Worm (Caenorhabditis elegans) whole organism, young adult: ENCODE data around the gene F41G3.21.

ENCODE experiments used
- B0019.2 ChIP-seq: fragments of 200-800 bp; sonication (Bioruptor generic); conservative IDR thresholded peaks from 2 replicates; pipeline ENCODE4 v1.3.6; 2022; ENCODE audit warnings: missing genetic modification reagents, missing genetic modification characterization, missing compliant biosample characterization
- B0261.1 ChIP-seq: sonication (generic microtip); optimal IDR thresholded peaks from 2 replicates; lab custom pipeline; 2016; ENCODE audit warnings: mild to moderate bottlenecking, missing genetic modification characterization, moderate library complexity, missing compliant biosample characterization
- B0336.3 ChIP-seq: fragments of 200-800 bp; sonication (Bioruptor generic); IDR thresholded peaks from 2 replicates; pipeline ENCODE4 v1.3.6; 2022; ENCODE audit warnings: missing genetic modification characterization, missing compliant biosample characterization
- F23B12.7 ChIP-seq: sonication (generic microtip); optimal IDR thresholded peaks from 2 replicates; lab custom pipeline; 2017; ENCODE audit warnings: missing genetic modification characterization, mild to moderate bottlenecking, missing compliant biosample characterization, antibody characterized with exemption, moderate library complexity; ENCODE audit not compliant: insufficient read depth
- F49E8.2 ChIP-seq: sonication (generic microtip); optimal IDR thresholded peaks from 3 replicates; lab custom pipeline; 2017; ENCODE audit warnings: missing genetic modification characterization, mild to moderate bottlenecking, missing compliant biosample characterization, antibody characterized with exemption, moderate library complexity; ENCODE audit not compliant: insufficient read depth
- F57C9.4 ChIP-seq: sonication (generic microtip); optimal IDR thresholded peaks from 2 replicates; lab custom pipeline; 2017; ENCODE audit warnings: mild to moderate bottlenecking, missing genetic modification characterization, missing compliant biosample characterization
- K11D2.4 ChIP-seq: fragments of 200-800 bp; sonication (Bioruptor generic); IDR thresholded peaks from 2 replicates; pipeline ENCODE4 v1.3.6; 2022; ENCODE audit warnings: missing genetic modification reagents, missing genetic modification characterization, missing compliant biosample characterization
- Y53F4B.3 ChIP-seq: fragments of 200-800 bp; sonication (Bioruptor generic); IDR thresholded peaks from 2 replicates; pipeline ENCODE4 v1.3.6; 2022; ENCODE audit warnings: missing genetic modification reagents, missing genetic modification characterization, missing compliant biosample characterization
- Y95B8A.8 ChIP-seq: fragments of 200-800 bp; sonication (Bioruptor generic); IDR thresholded peaks from 2 replicates; pipeline ENCODE4 v1.3.6; 2022; ENCODE audit warnings: missing genetic modification reagents, missing genetic modification characterization, missing compliant biosample characterization
- ZK185.1 ChIP-seq: sonication (generic microtip); optimal IDR thresholded peaks from 2 replicates; lab custom pipeline; 2016; ENCODE audit warnings: mild to moderate bottlenecking, missing genetic modification characterization, missing compliant biosample characterization; ENCODE audit not compliant: poor library complexity, severe bottlenecking
- akir-1 ChIP-seq: fragments of 200-800 bp; sonication (Bioruptor generic); optimal IDR thresholded peaks from 2 replicates; lab custom pipeline; 2018; ENCODE audit warnings: mild to moderate bottlenecking, missing genetic modification characterization, moderate library complexity, missing compliant biosample characterization
- atf-7 ChIP-seq: sonication (generic microtip); optimal IDR thresholded peaks from 2 replicates; lab custom pipeline; 2017; ENCODE audit warnings: mild to moderate bottlenecking, missing genetic modification characterization, missing compliant biosample characterization
- attf-3 ChIP-seq: fragments of 200-800 bp; sonication (Bioruptor generic); conservative IDR thresholded peaks from 2 replicates; pipeline ENCODE4 v1.3.6; 2022; ENCODE audit warnings: missing genetic modification reagents, missing genetic modification characterization, missing compliant biosample characterization
- attf-5 ChIP-seq: fragments of 200-800 bp; sonication (Bioruptor generic); optimal IDR thresholded peaks from 2 replicates; lab custom pipeline; 2018; ENCODE audit warnings: mild to moderate bottlenecking, missing genetic modification characterization, missing compliant biosample characterization
- cebp-1 ChIP-seq, 2 experiments: fragments of 200-800 bp in 1 of 2; sonication (Bioruptor generic) in 1 of 2; sonication (generic microtip) in 1 of 2; IDR thresholded peaks in 1 of 2; optimal IDR thresholded peaks in 1 of 2; 2 replicates each; pipeline versions ENCODE4 v1.3.6 to Lab custom; 2017 to 2022; ENCODE audit warnings: missing compliant biosample characterization in 2 of 2, missing genetic modification characterization in 2 of 2, mild to moderate bottlenecking in 1 of 2, missing genetic modification reagents in 1 of 2, moderate library complexity in 1 of 2
- ceh-27 ChIP-seq: fragments of 200-800 bp; sonication (Bioruptor generic); optimal IDR thresholded peaks from 2 replicates; lab custom pipeline; 2018; ENCODE audit warnings: mild to moderate bottlenecking, missing genetic modification characterization, moderate library complexity, missing compliant biosample characterization
- ceh-79 ChIP-seq: sonication (generic microtip); optimal IDR thresholded peaks from 2 replicates; lab custom pipeline; 2017; ENCODE audit warnings: mild to moderate bottlenecking, missing genetic modification characterization, missing compliant biosample characterization
- dox-1 ChIP-seq: fragments of 200-800 bp; sonication (Bioruptor generic); IDR thresholded peaks from 2 replicates; pipeline ENCODE4 v1.3.6; 2022; ENCODE audit warnings: missing genetic modification reagents, missing genetic modification characterization, missing compliant biosample characterization
- efl-1 ChIP-seq: fragments of 150-350 bp; optimal IDR thresholded peaks from 2 replicates; lab custom pipeline; 2014; ENCODE audit warnings: missing biosample characterization, missing genetic modification reagents, missing genetic modification characterization
- egl-18 ChIP-seq: fragments of 200-800 bp; sonication (Bioruptor generic); IDR thresholded peaks from 2 replicates; pipeline ENCODE4 v1.3.6; 2022; ENCODE audit warnings: missing genetic modification reagents, missing genetic modification characterization, missing compliant biosample characterization
- egl-44 ChIP-seq: fragments of 200-800 bp; sonication (Bioruptor generic); IDR thresholded peaks from 2 replicates; pipeline ENCODE4 v1.3.6; 2022; ENCODE audit warnings: missing genetic modification reagents, missing genetic modification characterization, missing compliant biosample characterization
- ekl-4 ChIP-seq: fragments of 200-800 bp; sonication (Bioruptor generic); IDR thresholded peaks from 2 replicates; pipeline ENCODE4 v1.3.6; 2022; ENCODE audit warnings: missing genetic modification reagents, missing genetic modification characterization, missing compliant biosample characterization
- hmg-1.2 ChIP-seq: fragments of 200-800 bp; sonication (Bioruptor generic); IDR thresholded peaks from 2 replicates; pipeline ENCODE4 v1.3.6; 2022; ENCODE audit warnings: missing genetic modification reagents, missing genetic modification characterization, missing compliant biosample characterization
- hmg-20 ChIP-seq: fragments of 200-800 bp; sonication (Bioruptor generic); IDR thresholded peaks from 2 replicates; pipeline ENCODE4 v1.3.6; 2022; ENCODE audit warnings: missing genetic modification reagents, missing genetic modification characterization, missing compliant biosample characterization
- madf-6 ChIP-seq: fragments of 200-800 bp; sonication (Bioruptor generic); IDR thresholded peaks from 2 replicates; pipeline ENCODE4 v1.3.6; 2022; ENCODE audit warnings: missing genetic modification reagents, missing genetic modification characterization, missing compliant biosample characterization
- madf-8 ChIP-seq: fragments of 200-800 bp; sonication (Bioruptor generic); conservative IDR thresholded peaks from 2 replicates; pipeline ENCODE4 v1.3.6; 2022; ENCODE audit warnings: missing genetic modification reagents, missing genetic modification characterization, missing compliant biosample characterization
- mcd-1 ChIP-seq: fragments of 200-800 bp; sonication (Bioruptor generic); IDR thresholded peaks from 2 replicates; pipeline ENCODE4 v1.3.6; 2022; ENCODE audit warnings: missing genetic modification reagents, missing genetic modification characterization, missing compliant biosample characterization
- nfya-2 ChIP-seq: fragments of 200-800 bp; sonication (Bioruptor generic); IDR thresholded peaks from 2 replicates; pipeline ENCODE4 v1.3.6; 2022; ENCODE audit warnings: missing genetic modification reagents, missing genetic modification characterization, missing compliant biosample characterization
- nhr-27 ChIP-seq: fragments of 200-800 bp; sonication (Bioruptor generic); optimal IDR thresholded peaks from 2 replicates; lab custom pipeline; 2018; ENCODE audit warnings: mild to moderate bottlenecking, missing genetic modification characterization, moderate library complexity, missing compliant biosample characterization
- pha-4 ChIP-seq: fragments of 150-350 bp; sonication (generic microtip); optimal IDR thresholded peaks from 2 replicates; lab custom pipeline; 2014; ENCODE audit warnings: missing biosample characterization, missing genetic modification reagents, missing genetic modification characterization
- rec-8 ChIP-seq, 2 experiments: sonication (generic microtip); optimal IDR thresholded peaks; 2 replicates each; lab custom pipeline; 2016; ENCODE audit warnings: mild to moderate bottlenecking in 2 of 2, missing genetic modification characterization in 2 of 2, missing genetic modification reagents in 2 of 2, missing genotype in 2 of 2, missing biosample characterization in 1 of 2, missing compliant biosample characterization in 1 of 2, moderate library complexity in 1 of 2
- repo-1 ChIP-seq: sonication (generic microtip); optimal IDR thresholded peaks from 2 replicates; lab custom pipeline; 2017; ENCODE audit warnings: mild to moderate bottlenecking, missing genetic modification characterization, missing compliant biosample characterization
- snpc-4 ChIP-seq, 5 experiments: fragments of 150-350 bp in 1 of 5; sonication (generic microtip) in 4 of 5; optimal IDR thresholded peaks; 2 replicates each; lab custom pipeline; 2014 to 2018; ENCODE audit warnings: missing genetic modification characterization in 5 of 5, missing biosample characterization in 3 of 5, antibody characterized with exemption in 2 of 5, mild to moderate bottlenecking in 2 of 5, missing compliant biosample characterization in 2 of 5, missing genotype in 2 of 5, moderate library complexity in 2 of 5, missing genetic modification reagents in 1 of 5
- tbp1 ChIP-seq: fragments of 200-800 bp; sonication (Bioruptor generic); optimal IDR thresholded peaks from 2 replicates; lab custom pipeline; 2018; ENCODE audit warnings: mild to moderate bottlenecking, missing genetic modification characterization, missing compliant biosample characterization
- unc-130 ChIP-seq: sonication (generic microtip); optimal IDR thresholded peaks from 2 replicates; lab custom pipeline; 2016; ENCODE audit warnings: missing genetic modification reagents, missing genetic modification characterization, missing compliant biosample characterization
- ztf-18 ChIP-seq: sonication (generic microtip); optimal IDR thresholded peaks from 2 replicates; lab custom pipeline; 2016; ENCODE audit warnings: missing genotype, mild to moderate bottlenecking, missing genetic modification characterization, missing compliant biosample characterization
- ztf-28 ChIP-seq: fragments of 200-800 bp; sonication (Bioruptor generic); IDR thresholded peaks from 2 replicates; pipeline ENCODE4 v1.3.6; 2022; ENCODE audit warnings: missing genetic modification reagents, missing genetic modification characterization, missing compliant biosample characterization

The F41G3.21 gene

ce11 chrII:6741428-6741827 is 11.3 kb downstream of the F41G3.21 start, which contains the start of gene exos-8 (continued):
- TF ChIP-seq B0336.3 (GFP tag; lab: Robert Waterston, UW) (no peak), ceh-27 (GFP tag; lab: Kevin White, UChicago) (peak; percentile 60), nhr-27 (tag; lab: Kevin White, UChicago) (no peak), pha-4 (no peak), egl-44 (GFP tag; lab: Robert Waterston, UW) (0 out of 2 replicates have a peak, but pooled peaks have one; percentile 20), K11D2.4 (no peak), cebp-1 (GFP tag; IDR thresholded peaks at IDR 0.05; lab: Robert Waterston, UW) (0 out of 2 replicates have a peak, but pooled peaks have one; percentile 14), cebp-1 (tag; optimal IDR thresholded peaks at IDR 0.05; lab: Kevin White, UChicago) (no peak), nfya-2 (GFP tag; lab: Robert Waterston, UW) (no peak), attf-3 (peak; percentile 65), B0019.2 (GFP tag; lab: Robert Waterston, UW) (no peak), akir-1 (peak; percentile 44), atf-7 (tag; lab: Kevin White, UChicago) (no peak), dox-1 (GFP tag; lab: Robert Waterston, UW) (peak; percentile 57), rec-8 (tag; optimal IDR thresholded peaks at IDR 0.05; lab: Kevin White, UChicago) (peak in 1 of 2 experiments; percentile 39), unc-130 (GFP tag; lab: Kevin White, UChicago) (peak; percentile 71), ZK185.1 (peak; percentile 48), madf-6 (GFP tag; lab: Robert Waterston, UW) (0 out of 2 replicates have a peak, but pooled peaks have one; percentile 16), ztf-18 (peak; percentile 33), madf-8 (peak; percentile 36; the same call in 1 of the 2 replicates), snpc-4 (GFP tag; optimal IDR thresholded peaks at IDR 0.05; lab: Kevin White, UChicago) (no peak), snpc-4 (tag; optimal IDR thresholded peaks at IDR 0.05; lab: Kevin White, UChicago) (no peak), F49E8.2 (tag; lab: Kevin White, UChicago) (no peak), Y95B8A.8 (no peak), B0261.1 (tag; lab: Kevin White, UChicago) (no peak), efl-1 (GFP tag; lab: Kevin White, UChicago) (peak; percentile 65), mcd-1 (GFP tag; lab: Robert Waterston, UW) (peak; percentile 92), egl-18 (GFP tag; lab: Robert Waterston, UW) (no peak), attf-5 (GFP tag; lab: Kevin White, UChicago) (peak; percentile 87), repo-1 (tag; lab: Kevin White, UChicago) (no peak), F23B12.7 (tag; lab: Kevin White, UChicago) (peak; percentile 86)

- no peak for TF ChIP-seq ztf-28
- no peak for TF ChIP-seq ekl-4 (GFP tag; lab: Robert Waterston, UW)
- TF ChIP-seq Y53F4B.3 = no peak
- TF ChIP-seq madf-8 = no peak
- no peak for TF ChIP-seq tbp1 (GFP tag; lab: Kevin White, UChicago)
- TF ChIP-seq hmg-1.2 (GFP tag; lab: Robert Waterston, UW) = no peak
- no peak for TF ChIP-seq dox-1 (GFP tag; lab: Robert Waterston, UW)
- TF ChIP-seq nhr-27 (tag; lab: Kevin White, UChicago) = no peak
- TF ChIP-seq F57C9.4 = no peak
- TF ChIP-seq pha-4 = no peak
- TF ChIP-seq hmg-20 (GFP tag; lab: Robert Waterston, UW) = no peak
- no peak for TF ChIP-seq ceh-79 (tag; lab: Kevin White, UChicago)
Observed at ce11 chrII:6736604-6737003, 16.1 kb downstream of the F41G3.21 start, which contains the start of gene T14B4.1. Gene T14B4.1 (plus strand): TSS chrII:6736904.
